Worm (Caenorhabditis elegans) whole organism, L4 larva: ENCODE results near the gene Y75B8A.28.

Source experiments
- Y75B8A.6 ChIP-seq: fragments of 200-800 bp; sonication (Bioruptor generic); IDR thresholded peaks from 2 replicates; pipeline ENCODE4 v1.3.6; 2022; ENCODE audit warnings: missing genetic modification reagents, missing genetic modification characterization, missing compliant biosample characterization
- fkh-10 ChIP-seq: fragments of 150-350 bp; optimal IDR thresholded peaks from 2 replicates; lab custom pipeline; 2014; ENCODE audit warnings: missing biosample characterization, missing genetic modification reagents, missing genetic modification characterization
- jun-1 ChIP-seq: fragments of 150-350 bp; optimal IDR thresholded peaks from 2 replicates; lab custom pipeline; 2014; ENCODE audit warnings: missing biosample characterization, missing genetic modification reagents, missing genetic modification characterization
- lin-39 ChIP-seq: fragments of 150-350 bp; optimal IDR thresholded peaks from 2 replicates; lab custom pipeline; 2014; ENCODE audit warnings: missing biosample characterization, missing genetic modification reagents, missing genetic modification characterization
- nhr-76 ChIP-seq: fragments of 150-350 bp; optimal IDR thresholded peaks from 2 replicates; lab custom pipeline; 2014; ENCODE audit warnings: missing biosample characterization, missing genetic modification characterization
- pha-4 ChIP-seq, 2 experiments: fragments of 150-350 bp in 1 of 2; fragments of 200-800 bp in 1 of 2; sonication (Bioruptor generic) in 1 of 2; IDR thresholded peaks in 1 of 2; optimal IDR thresholded peaks in 1 of 2; 2 replicates each; pipeline versions ENCODE4 v1.3.6 to Lab custom; 2014 to 2022; ENCODE audit warnings: missing genetic modification characterization in 2 of 2, missing genetic modification reagents in 2 of 2, missing biosample characterization in 1 of 2, missing compliant biosample characterization in 1 of 2
- pqm-1 ChIP-seq: sonication (generic microtip); optimal IDR thresholded peaks from 2 replicates; lab custom pipeline; 2017; ENCODE audit warnings: missing biosample characterization, missing genetic modification characterization
- rbr-2 ChIP-seq: sonication (generic microtip); optimal IDR thresholded peaks from 2 replicates; lab custom pipeline; 2016; ENCODE audit warnings: missing genotype, missing genetic modification characterization, missing compliant biosample characterization
- snpc-4 ChIP-seq: fragments of 150-350 bp; optimal IDR thresholded peaks from 2 replicates; lab custom pipeline; 2014; ENCODE audit warnings: missing biosample characterization, missing genetic modification characterization
- unc-62 ChIP-seq, 3 experiments: fragments of 150-350 bp in 1 of 3; sonication (generic microtip); optimal IDR thresholded peaks in 2 of 3; peaks in 1 of 3; 1 replicate in 1 of 3; 2 replicates in 2 of 3; lab custom pipeline; 2014 to 2017; ENCODE audit warnings: missing biosample characterization in 3 of 3, missing genetic modification characterization in 3 of 3, missing genetic modification reagents in 3 of 3, missing genotype in 1 of 3

DNA sequence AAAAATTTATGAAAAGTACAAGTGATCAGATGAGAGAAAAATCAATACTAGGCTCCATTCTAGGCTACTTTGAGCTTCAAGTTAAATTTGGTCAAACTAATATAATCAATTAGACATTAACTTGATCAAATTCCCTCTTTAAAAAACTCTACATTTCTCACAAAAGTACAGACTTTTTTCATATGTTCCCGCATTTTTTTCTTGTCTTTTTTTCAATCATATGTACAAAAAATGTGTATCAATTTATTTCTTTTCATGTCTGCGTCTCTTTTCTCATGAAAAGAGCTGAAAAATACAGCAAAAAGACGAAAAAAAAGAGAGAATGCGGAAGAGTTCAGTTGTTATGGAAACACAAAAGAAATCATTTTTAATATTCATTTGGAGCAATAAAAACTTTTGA lies 19.6 kb upstream of the Y75B8A.28 start:
- no peak for TF ChIP-seq pha-4 (GFP tag; IDR thresholded peaks at IDR 0.05; lab: Robert Waterston, UW)
- TF ChIP-seq pha-4 (tag; optimal IDR thresholded peaks at IDR 0.05; lab: Kevin White, UChicago), result no peak
- TF ChIP-seq lin-39 (tag; lab: Kevin White, UChicago), result no peak
- TF ChIP-seq snpc-4 (tag; lab: Kevin White, UChicago), result no peak
- TF ChIP-seq fkh-10, result no peak
- no peak for TF ChIP-seq rbr-2 (tag; lab: Kevin White, UChicago)
- TF ChIP-seq nhr-76 (tag; lab: Kevin White, UChicago), result no peak
- TF ChIP-seq pqm-1, result no peak
- TF ChIP-seq jun-1 (tag; lab: Kevin White, UChicago), result no peak
- TF ChIP-seq unc-62 (GFP tag; optimal IDR thresholded peaks at IDR 0.05 in 1 of 2; lab: Kevin White, UChicago), result no peak
- TF ChIP-seq unc-62 (tag; optimal IDR thresholded peaks at IDR 0.05; lab: Kevin White, UChicago), result no peak
- TF ChIP-seq Y75B8A.6 (GFP tag; lab: Robert Waterston, UW), result no peak
